Worm (Caenorhabditis elegans): ENCODE data around the gene slcr-46.3.

ce11 chrV:9733920-9734454 lies 10.1 kb upstream of the slcr-46.3 start, which contains the start of gene cal-7:
- TF ChIP-seq nhr-76 (tag; optimal IDR thresholded peaks at IDR 0.05) (no peak), unc-62 (GFP tag; optimal IDR thresholded peaks at IDR 0.05) (no peak), nhr-12 (tag; optimal IDR thresholded peaks at IDR 0.05) (no peak), bed-3 (GFP tag; optimal IDR thresholded peaks at IDR 0.05) (no peak), elt-1 (tag; optimal IDR thresholded peaks at IDR 0.05; ENCODE audit: borderline replicate concordance, insufficient read depth) (no peak), mls-2 (tag; optimal IDR thresholded peaks at IDR 0.05) (no peak)
